Worm (Caenorhabditis elegans) whole organism, L3 larva: ENCODE results near the gene C55C3.1.

ENCODE experiments used
- ama-1 ChIP-seq: fragments of 150-350 bp; optimal IDR thresholded peaks from 2 replicates; lab custom pipeline; 2018
- egl-27 ChIP-seq: sonication (generic microtip); optimal IDR thresholded peaks from 4 replicates; lab custom pipeline; 2017; ENCODE audit warnings: missing biosample characterization, missing genetic modification reagents, missing genetic modification characterization
- fos-1 ChIP-seq: fragments of 150-350 bp; optimal IDR thresholded peaks from 2 replicates; lab custom pipeline; 2014; ENCODE audit warnings: missing biosample characterization, missing genetic modification characterization
- nfya-1 ChIP-seq: sonication (generic microtip); optimal IDR thresholded peaks from 2 replicates; lab custom pipeline; 2017; ENCODE audit warnings: missing genetic modification characterization, mild to moderate bottlenecking, missing compliant biosample characterization, antibody characterized with exemption, moderate library complexity; ENCODE audit not compliant: insufficient read depth
- nhr-12 ChIP-seq: fragments of 150-350 bp; optimal IDR thresholded peaks from 2 replicates; lab custom pipeline; 2014; ENCODE audit warnings: missing biosample characterization, missing genetic modification characterization
- nhr-76 ChIP-seq: fragments of 150-350 bp; sonication (generic microtip); optimal IDR thresholded peaks from 5 replicates; lab custom pipeline; 2014; ENCODE audit warnings: missing biosample characterization, missing genetic modification characterization
- pha-4 ChIP-seq: fragments of 150-350 bp; optimal IDR thresholded peaks from 2 replicates; lab custom pipeline; 2014; ENCODE audit warnings: missing biosample characterization, missing genetic modification reagents, missing genetic modification characterization
- sea-2 ChIP-seq: fragments of 150-350 bp; sonication (generic microtip); optimal IDR thresholded peaks from 4 replicates; lab custom pipeline; 2014; ENCODE audit warnings: missing biosample characterization, missing genetic modification reagents, missing genetic modification characterization

DNA sequence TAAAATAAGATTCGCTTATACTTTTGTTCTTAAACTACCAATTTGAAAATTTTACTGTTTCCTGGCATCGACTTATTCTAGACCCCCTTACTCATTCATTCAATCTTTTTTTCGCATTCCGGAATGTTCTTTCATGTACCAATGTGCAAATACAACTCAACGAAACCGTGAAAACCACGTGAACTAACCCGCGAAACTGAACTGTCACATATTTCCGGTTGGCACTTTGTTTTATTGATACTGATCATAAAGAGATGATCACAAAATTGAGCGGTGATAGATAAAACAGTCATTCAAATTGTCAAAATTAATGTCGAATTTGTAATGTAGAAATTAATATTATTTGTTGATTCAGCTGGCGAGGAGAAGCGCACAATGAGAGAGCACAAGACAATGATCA is 47.0 kb downstream of the C55C3.1 start:
- TF ChIP-seq nhr-76 (tag; lab: Kevin White, UChicago) (no peak), pha-4 (peak; percentile 69), ama-1 (lab: Kevin White, UChicago) (no peak), egl-27 (tag; lab: Kevin White, UChicago) (no peak), fos-1 (tag; lab: Kevin White, UChicago) (no peak), sea-2 (GFP tag; lab: Kevin White, UChicago) (no peak), nfya-1 (tag; lab: Kevin White, UChicago) (no peak), nhr-12 (tag; lab: Kevin White, UChicago) (no peak)
